Worm (Caenorhabditis elegans) whole organism, young adult: ENCODE measurements around the gene unc-76.
A peak's percentile ranks its signal among the peaks of the same experiment; 100 is the strongest.

Experiments used
- B0019.2 ChIP-seq: fragments of 200-800 bp; sonication (Bioruptor generic); conservative IDR thresholded peaks from 2 replicates; pipeline ENCODE4 v1.3.6; 2022; ENCODE audit warnings: missing genetic modification reagents, missing genetic modification characterization, missing compliant biosample characterization
- B0035.1 ChIP-seq: sonication (generic microtip); optimal IDR thresholded peaks from 2 replicates; lab custom pipeline; 2016; ENCODE audit warnings: missing genetic modification characterization, mild to moderate bottlenecking, missing compliant biosample characterization, missing genotype, missing genetic modification reagents
- B0261.1 ChIP-seq: sonication (generic microtip); optimal IDR thresholded peaks from 2 replicates; lab custom pipeline; 2016; ENCODE audit warnings: mild to moderate bottlenecking, missing genetic modification characterization, moderate library complexity, missing compliant biosample characterization
- C06A6.2 ChIP-seq: fragments of 200-800 bp; sonication (Bioruptor generic); conservative IDR thresholded peaks from 2 replicates; pipeline ENCODE4 v1.3.6; 2022; ENCODE audit warnings: missing genetic modification characterization, missing compliant biosample characterization
- C17E4.6 ChIP-seq: fragments of 200-800 bp; sonication (Bioruptor generic); IDR thresholded peaks from 2 replicates; pipeline ENCODE4 v1.3.6; 2022; ENCODE audit warnings: missing genetic modification reagents, missing genetic modification characterization, missing compliant biosample characterization
- F37B4.10 ChIP-seq: fragments of 200-800 bp; sonication (Bioruptor generic); IDR thresholded peaks from 2 replicates; pipeline ENCODE4 v1.3.6; 2022; ENCODE audit warnings: missing genetic modification characterization, missing compliant biosample characterization
- F39B2.1 ChIP-seq: fragments of 200-800 bp; sonication (Bioruptor generic); IDR thresholded peaks from 2 replicates; pipeline ENCODE4 v1.3.6; 2022; ENCODE audit warnings: missing genetic modification reagents, missing genetic modification characterization, missing compliant biosample characterization
- F55B11.4 ChIP-seq: sonication (generic microtip); optimal IDR thresholded peaks from 2 replicates; lab custom pipeline; 2016; ENCODE audit warnings: missing compliant biosample characterization, missing genetic modification characterization, borderline replicate concordance; ENCODE audit not compliant: insufficient read depth
- Y53F4B.3 ChIP-seq: fragments of 200-800 bp; sonication (Bioruptor generic); IDR thresholded peaks from 2 replicates; pipeline ENCODE4 v1.3.6; 2022; ENCODE audit warnings: missing genetic modification reagents, missing genetic modification characterization, missing compliant biosample characterization
- Y53G8AR.9 ChIP-seq: fragments of 200-800 bp; sonication (Bioruptor generic); conservative IDR thresholded peaks from 2 replicates; pipeline ENCODE4 v1.3.6; 2022; ENCODE audit warnings: missing genetic modification reagents, missing genetic modification characterization, missing compliant biosample characterization
- Y79H2A.3 ChIP-seq: fragments of 200-800 bp; sonication (Bioruptor generic); conservative IDR thresholded peaks from 2 replicates; pipeline ENCODE4 v1.3.6; 2022; ENCODE audit warnings: missing genetic modification reagents, missing genetic modification characterization, missing compliant biosample characterization
- ama-1 ChIP-seq, 3 experiments: fragments of 150-350 bp in 1 of 3; sonication (generic microtip) in 2 of 3; optimal IDR thresholded peaks; 2 replicates each; lab custom pipeline; 2014 to 2018; ENCODE audit warnings: missing biosample characterization in 2 of 3, missing genetic modification characterization in 2 of 3, missing genetic modification reagents in 2 of 3
- athp-1 ChIP-seq: sonication (generic microtip); optimal IDR thresholded peaks from 2 replicates; lab custom pipeline; 2017; ENCODE audit warnings: mild to moderate bottlenecking, missing genetic modification characterization, missing compliant biosample characterization
- bed-2 ChIP-seq: fragments of 200-800 bp; sonication (Bioruptor generic); IDR thresholded peaks from 2 replicates; pipeline ENCODE4 v1.3.6; 2022; ENCODE audit warnings: missing genetic modification reagents, missing genetic modification characterization, missing compliant biosample characterization
- ccch-3 ChIP-seq: fragments of 200-800 bp; sonication (Bioruptor generic); optimal IDR thresholded peaks from 2 replicates; lab custom pipeline; 2018; ENCODE audit warnings: mild to moderate bottlenecking, missing genetic modification characterization, missing compliant biosample characterization
- ceh-100 ChIP-seq: fragments of 200-800 bp; sonication (Bioruptor generic); IDR thresholded peaks from 2 replicates; pipeline ENCODE4 v1.3.6; 2022; ENCODE audit warnings: missing genetic modification reagents, missing genetic modification characterization, missing compliant biosample characterization
- ceh-27 ChIP-seq: fragments of 200-800 bp; sonication (Bioruptor generic); optimal IDR thresholded peaks from 2 replicates; lab custom pipeline; 2018; ENCODE audit warnings: mild to moderate bottlenecking, missing genetic modification characterization, moderate library complexity, missing compliant biosample characterization
- ceh-58 ChIP-seq: fragments of 200-800 bp; sonication (Bioruptor generic); IDR thresholded peaks from 2 replicates; pipeline ENCODE4 v1.3.6; 2022; ENCODE audit warnings: missing genetic modification characterization, missing compliant biosample characterization
- chd-7 ChIP-seq: sonication (generic microtip); optimal IDR thresholded peaks from 2 replicates; lab custom pipeline; 2016; ENCODE audit warnings: mild to moderate bottlenecking, missing genetic modification characterization, moderate library complexity, missing compliant biosample characterization
- dox-1 ChIP-seq: fragments of 200-800 bp; sonication (Bioruptor generic); IDR thresholded peaks from 2 replicates; pipeline ENCODE4 v1.3.6; 2022; ENCODE audit warnings: missing genetic modification reagents, missing genetic modification characterization, missing compliant biosample characterization
- efl-1 ChIP-seq: fragments of 150-350 bp; optimal IDR thresholded peaks from 2 replicates; lab custom pipeline; 2014; ENCODE audit warnings: missing biosample characterization, missing genetic modification reagents, missing genetic modification characterization
- egl-44 ChIP-seq: fragments of 200-800 bp; sonication (Bioruptor generic); IDR thresholded peaks from 2 replicates; pipeline ENCODE4 v1.3.6; 2022; ENCODE audit warnings: missing genetic modification reagents, missing genetic modification characterization, missing compliant biosample characterization
- gei-17 ChIP-seq: fragments of 200-800 bp; sonication (Bioruptor generic); optimal IDR thresholded peaks from 2 replicates; lab custom pipeline; 2018; ENCODE audit warnings: mild to moderate bottlenecking, missing genetic modification characterization, missing compliant biosample characterization
- hmg-20 ChIP-seq: fragments of 200-800 bp; sonication (Bioruptor generic); IDR thresholded peaks from 2 replicates; pipeline ENCODE4 v1.3.6; 2022; ENCODE audit warnings: missing genetic modification reagents, missing genetic modification characterization, missing compliant biosample characterization
- hsf-1 ChIP-seq: fragments of 200-800 bp; sonication (Bioruptor generic); IDR thresholded peaks from 2 replicates; pipeline ENCODE4 v1.3.6; 2022; ENCODE audit warnings: missing genetic modification reagents, missing genetic modification characterization, missing compliant biosample characterization
- let-607 ChIP-seq, 2 experiments: fragments of 200-800 bp in 1 of 2; sonication (Bioruptor generic) in 1 of 2; sonication (generic microtip) in 1 of 2; optimal IDR thresholded peaks; 2 replicates each; lab custom pipeline; 2016 to 2018; ENCODE audit warnings: mild to moderate bottlenecking in 2 of 2, missing compliant biosample characterization in 2 of 2, missing genetic modification characterization in 2 of 2, moderate library complexity in 2 of 2, missing genotype in 1 of 2
- madf-6 ChIP-seq: fragments of 200-800 bp; sonication (Bioruptor generic); IDR thresholded peaks from 2 replicates; pipeline ENCODE4 v1.3.6; 2022; ENCODE audit warnings: missing genetic modification reagents, missing genetic modification characterization, missing compliant biosample characterization
- mcd-1 ChIP-seq: fragments of 200-800 bp; sonication (Bioruptor generic); IDR thresholded peaks from 2 replicates; pipeline ENCODE4 v1.3.6; 2022; ENCODE audit warnings: missing genetic modification reagents, missing genetic modification characterization, missing compliant biosample characterization
- mel-28 ChIP-seq: sonication (generic microtip); optimal IDR thresholded peaks from 2 replicates; lab custom pipeline; 2016; ENCODE audit warnings: borderline replicate concordance, mild to moderate bottlenecking, missing genetic modification characterization, missing compliant biosample characterization
- mxl-1 ChIP-seq: sonication (generic microtip); optimal IDR thresholded peaks from 2 replicates; lab custom pipeline; 2016; ENCODE audit warnings: missing genetic modification characterization, missing compliant biosample characterization
- nhr-179 ChIP-seq: sonication (generic microtip); optimal IDR thresholded peaks from 2 replicates; lab custom pipeline; 2016; ENCODE audit warnings: mild to moderate bottlenecking, missing genetic modification characterization, missing compliant biosample characterization
- pha-4 ChIP-seq: fragments of 150-350 bp; sonication (generic microtip); optimal IDR thresholded peaks from 2 replicates; lab custom pipeline; 2014; ENCODE audit warnings: missing biosample characterization, missing genetic modification reagents, missing genetic modification characterization
- snpc-1.1 ChIP-seq: sonication (generic microtip); optimal IDR thresholded peaks from 2 replicates; lab custom pipeline; 2017; ENCODE audit warnings: missing genetic modification characterization, mild to moderate bottlenecking, missing compliant biosample characterization, antibody characterized with exemption, moderate library complexity, missing genotype, missing genetic modification reagents; ENCODE audit not compliant: insufficient read depth
- snpc-4 ChIP-seq, 5 experiments: fragments of 150-350 bp in 1 of 5; sonication (generic microtip) in 4 of 5; optimal IDR thresholded peaks; 2 replicates each; lab custom pipeline; 2014 to 2018; ENCODE audit warnings: missing genetic modification characterization in 5 of 5, missing biosample characterization in 3 of 5, antibody characterized with exemption in 2 of 5, mild to moderate bottlenecking in 2 of 5, missing compliant biosample characterization in 2 of 5, missing genotype in 2 of 5, moderate library complexity in 2 of 5, missing genetic modification reagents in 1 of 5
- somi-1 ChIP-seq: fragments of 200-800 bp; sonication (Bioruptor generic); optimal IDR thresholded peaks from 2 replicates; lab custom pipeline; 2018; ENCODE audit warnings: mild to moderate bottlenecking, missing genetic modification characterization, missing compliant biosample characterization
- tbx-9 ChIP-seq: sonication (generic microtip); optimal IDR thresholded peaks from 2 replicates; lab custom pipeline; 2016; ENCODE audit warnings: borderline replicate concordance, missing genetic modification characterization, inconsistent platforms, missing compliant biosample characterization
- unc-130 ChIP-seq: sonication (generic microtip); optimal IDR thresholded peaks from 2 replicates; lab custom pipeline; 2016; ENCODE audit warnings: missing genetic modification reagents, missing genetic modification characterization, missing compliant biosample characterization
- unc-62 ChIP-seq: fragments of 150-350 bp; optimal IDR thresholded peaks from 2 replicates; lab custom pipeline; 2014; ENCODE audit warnings: missing biosample characterization, missing genetic modification reagents, missing genetic modification characterization
- ztf-18 ChIP-seq: sonication (generic microtip); optimal IDR thresholded peaks from 2 replicates; lab custom pipeline; 2016; ENCODE audit warnings: missing genotype, mild to moderate bottlenecking, missing genetic modification characterization, missing compliant biosample characterization
- ztf-22 ChIP-seq: fragments of 200-800 bp; sonication (Bioruptor generic); optimal IDR thresholded peaks from 2 replicates; lab custom pipeline; 2018; ENCODE audit warnings: mild to moderate bottlenecking, missing genetic modification characterization, moderate library complexity, missing compliant biosample characterization
- ztf-25 ChIP-seq: fragments of 200-800 bp; sonication (Bioruptor generic); IDR thresholded peaks from 2 replicates; pipeline ENCODE4 v1.3.6; 2022; ENCODE audit warnings: missing genetic modification reagents, missing genetic modification characterization, missing compliant biosample characterization
- ztf-28 ChIP-seq: fragments of 200-800 bp; sonication (Bioruptor generic); IDR thresholded peaks from 2 replicates; pipeline ENCODE4 v1.3.6; 2022; ENCODE audit warnings: missing genetic modification reagents, missing genetic modification characterization, missing compliant biosample characterization

The unc-76 gene

DNA sequence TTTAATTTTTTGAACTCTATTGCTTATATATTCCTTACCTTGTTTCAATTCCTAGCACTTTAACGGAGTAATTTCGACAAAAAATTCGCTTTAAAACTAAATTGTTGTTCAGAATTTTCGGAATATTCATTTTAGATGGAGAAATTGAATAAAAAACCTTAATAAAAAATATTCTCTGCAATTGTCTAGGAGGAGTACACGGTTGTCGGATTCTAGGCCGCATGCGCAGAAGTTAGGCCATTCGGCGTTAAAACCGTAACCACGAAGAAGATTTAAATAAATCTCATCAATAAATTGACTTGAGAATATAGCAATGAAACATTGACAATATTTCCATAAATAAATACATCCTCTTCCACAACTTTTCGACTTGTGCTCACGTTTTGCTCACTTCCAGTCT is 10.7 kb downstream of the unc-76 start, which contains the start of the genes C01G10.10 and C01G10.9 (continued):
- TF ChIP-seq Y53F4B.3 (no peak), Y79H2A.3 (GFP tag; lab: Robert Waterston, UW) (no peak), tbx-9 (no peak), chd-7 (tag; lab: Kevin White, UChicago) (no peak), pha-4 (tag; lab: Kevin White, UChicago) (no peak), snpc-4 (GFP tag; optimal IDR thresholded peaks at IDR 0.05; lab: Kevin White, UChicago) (no peak), snpc-4 (tag; optimal IDR thresholded peaks at IDR 0.05; lab: Kevin White, UChicago) (peak in 2 of 4 experiments; percentile 32 to 54), dox-1 (0 out of 2 replicates have a peak, but pooled peaks have one; percentile 18), nhr-179 (tag; lab: Kevin White, UChicago) (no peak), B0035.1 (tag; lab: Kevin White, UChicago) (no peak), snpc-1.1 (tag; lab: Kevin White, UChicago) (no peak), C17E4.6 (no peak), bed-2 (GFP tag; lab: Robert Waterston, UW) (0 out of 2 replicates have a peak, but pooled peaks have one; percentile 42), hmg-20 (GFP tag; lab: Robert Waterston, UW) (no peak), somi-1 (GFP tag; lab: Kevin White, UChicago) (no peak), Y53G8AR.9 (GFP tag; lab: Robert Waterston, UW) (no peak), B0019.2 (GFP tag; lab: Robert Waterston, UW) (no peak), let-607 (tag; optimal IDR thresholded peaks at IDR 0.05; lab: Kevin White, UChicago) (peak in 1 of 2 experiments; percentile 54), B0261.1 (tag; lab: Kevin White, UChicago) (no peak), athp-1 (tag; lab: Kevin White, UChicago) (no peak), efl-1 (GFP tag; lab: Kevin White, UChicago) (no peak), F55B11.4 (tag; lab: Kevin White, UChicago) (no peak), F39B2.1 (GFP tag; lab: Robert Waterston, UW) (no peak), unc-130 (peak; percentile 82), C06A6.2 (GFP tag; lab: Robert Waterston, UW) (no peak), ztf-28 (GFP tag; lab: Robert Waterston, UW) (no peak), madf-6 (GFP tag; lab: Robert Waterston, UW) (peak; percentile 54), unc-62 (GFP tag; lab: Kevin White, UChicago) (no peak), ama-1 (optimal IDR thresholded peaks at IDR 0.05; lab: Kevin White, UChicago) (no peak), ama-1 (GFP tag; optimal IDR thresholded peaks at IDR 0.05; lab: Kevin White, UChicago) (no peak), egl-44 (GFP tag; lab: Robert Waterston, UW) (no peak), hsf-1 (GFP tag; lab: Robert Waterston, UW) (no peak), ztf-22 (GFP tag; lab: Kevin White, UChicago) (no peak), ceh-58 (no peak), ceh-100 (GFP tag; lab: Robert Waterston, UW) (peak; percentile 43; the same call in 1 of the 2 replicates), mcd-1 (peak; percentile 68), F37B4.10 (GFP tag; lab: Robert Waterston, UW) (no peak), ztf-18 (tag; lab: Kevin White, UChicago) (no peak), mel-28 (tag; lab: Kevin White, UChicago) (no peak), ztf-25 (no peak), mxl-1 (tag; lab: Kevin White, UChicago) (no peak), ccch-3 (no peak), ceh-27 (peak; percentile 52), gei-17 (no peak)
- TF ChIP-seq, all 124 proteins: peak for 22
